Fruit fly (Drosophila melanogaster): ENCODE measurements around the gene CG32755.

Gene CG32755

DNA sequence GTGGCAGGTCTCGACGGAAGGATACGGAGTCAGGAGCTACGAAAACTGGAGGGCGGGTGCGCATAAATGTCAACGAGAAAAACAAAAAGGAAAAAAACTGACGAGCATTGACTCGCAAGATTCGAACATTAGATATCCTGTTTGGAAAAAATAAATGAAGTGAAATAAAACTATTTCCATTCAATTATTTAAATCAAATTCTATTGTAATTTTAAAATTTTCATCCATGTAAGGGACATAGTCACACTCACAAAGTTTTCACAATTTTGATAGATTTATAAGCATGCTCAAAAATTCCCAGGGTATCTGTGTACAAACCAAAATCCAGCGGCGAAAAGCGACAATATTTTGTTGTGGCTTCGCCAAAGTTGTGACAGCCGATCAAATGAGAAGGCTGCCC, 45.9 kb downstream of the CG32755 start (continued):
- TF ChIP-seq twi (tag; optimal IDR thresholded peaks at IDR 0.05) (no peak), Dll (GFP tag; IDR thresholded peaks at IDR 0.05; ENCODE audit: partially characterized antibody) (no peak), CG16815 (GFP tag; optimal IDR thresholded peaks at IDR 0.05) (no peak), Max (GFP tag; optimal IDR thresholded peaks at IDR 0.05) (no peak), Antp (GFP tag; optimal IDR thresholded peaks at IDR 0.05) (no peak), GATAe (GFP tag; conservative IDR thresholded peaks at IDR 0.05) (no peak), CG8359 (GFP tag; optimal IDR thresholded peaks at IDR 0.05; ENCODE audit: borderline replicate concordance) (no peak), br (optimal IDR thresholded peaks at IDR 0.05) (no peak), CG11696 (GFP tag; IDR thresholded peaks at IDR 0.05) (no peak), so (GFP tag; IDR thresholded peaks at IDR 0.05) (no peak), CG16863 (GFP tag; optimal IDR thresholded peaks at IDR 0.05) (no peak), fd3F (GFP tag; optimal IDR thresholded peaks at IDR 0.05) (no peak), maf-S (GFP tag; optimal IDR thresholded peaks at IDR 0.05) (no peak), jing (GFP tag; optimal IDR thresholded peaks at IDR 0.05) (no peak), kah (GFP tag; optimal IDR thresholded peaks at IDR 0.05) (no peak), CG8924 (tag; optimal IDR thresholded peaks at IDR 0.05) (peak; percentile 35), Gug (GFP tag; IDR thresholded peaks at IDR 0.05) (no peak), zfh1 (GFP tag; IDR thresholded peaks at IDR 0.05) (peak; percentile 46; the same call in 1 of the 3 replicates), CG10462 (GFP tag; optimal IDR thresholded peaks at IDR 0.05) (no peak), tin (GFP tag; optimal IDR thresholded peaks at IDR 0.05) (peak; percentile 11), B-H2 (GFP tag; optimal IDR thresholded peaks at IDR 0.05) (no peak), abd-A (tag; optimal IDR thresholded peaks at IDR 0.05) (no peak), her (GFP tag; optimal IDR thresholded peaks at IDR 0.05) (no peak), psq (GFP tag; optimal IDR thresholded peaks at IDR 0.05) (no peak), CG11695 (GFP tag; IDR thresholded peaks at IDR 0.05) (0 out of 3 replicates have a peak, but pooled peaks have one; percentile 30), eve (GFP tag; optimal IDR thresholded peaks at IDR 0.05) (no peak), HHEX (GFP tag; optimal IDR thresholded peaks at IDR 0.05) (no peak), gfzf (GFP tag; optimal IDR thresholded peaks at IDR 0.05) (no peak), org-1 (GFP tag; optimal IDR thresholded peaks at IDR 0.05) (no peak), PHDP (tag; optimal IDR thresholded peaks at IDR 0.05) (no peak), cad (GFP tag; optimal IDR thresholded peaks at IDR 0.05) (no peak), CG9609 (GFP tag; optimal IDR thresholded peaks at IDR 0.05) (no peak), sens-2 (GFP tag; IDR thresholded peaks at IDR 0.05) (no peak), z (GFP tag; IDR thresholded peaks at IDR 0.05) (no peak), ERR (GFP tag; optimal IDR thresholded peaks at IDR 0.05) (no peak), CG11456 (GFP tag; IDR thresholded peaks at IDR 0.05) (no peak), grau (tag; optimal IDR thresholded peaks at IDR 0.05) (peak; percentile 37), pnt (GFP tag; optimal IDR thresholded peaks at IDR 0.05) (no peak), Neu2 (GFP tag; optimal IDR thresholded peaks at IDR 0.05; ENCODE audit: borderline replicate concordance) (no peak), knrl (GFP tag; IDR thresholded peaks at IDR 0.05; ENCODE audit: partially characterized antibody) (no peak), CG1233 (GFP tag; optimal IDR thresholded peaks at IDR 0.05) (no peak), sob (GFP tag; IDR thresholded peaks at IDR 0.05) (no peak), CG3726 (GFP tag; IDR thresholded peaks at IDR 0.05) (no peak), CG15514 (GFP tag; optimal IDR thresholded peaks at IDR 0.05) (no peak), ham (GFP tag; IDR thresholded peaks at IDR 0.05) (no peak), crp (GFP tag; optimal IDR thresholded peaks at IDR 0.05) (no peak), Hmx (GFP tag; optimal IDR thresholded peaks at IDR 0.05) (no peak), tap (tag; optimal IDR thresholded peaks at IDR 0.05) (no peak), lilli (GFP tag; optimal IDR thresholded peaks at IDR 0.05) (no peak), CG17186 (GFP tag; optimal IDR thresholded peaks at IDR 0.05) (no peak), lov (optimal IDR thresholded peaks at IDR 0.05) (no peak), lov (GFP tag; IDR thresholded peaks at IDR 0.05) (no peak), gsb-n (tag; optimal IDR thresholded peaks at IDR 0.05) (no peak)

Measured in whole organism, embryonic.